Worm (Caenorhabditis elegans) whole organism, L4/young adult: Measurements from ENCODE around the gene dhs-25.

Experiments used
- W03F9.2 ChIP-seq: fragments of 150-350 bp; optimal IDR thresholded peaks from 2 replicates; lab custom pipeline; 2014; ENCODE audit warnings: missing biosample characterization, missing genetic modification characterization
- dao-5 ChIP-seq: sonication (generic microtip); optimal IDR thresholded peaks from 2 replicates; lab custom pipeline; 2016; ENCODE audit warnings: missing genotype, missing genetic modification characterization, moderate library complexity, missing compliant biosample characterization
- him-1 ChIP-seq: sonication (generic microtip); optimal IDR thresholded peaks from 2 replicates; lab custom pipeline; 2016; ENCODE audit warnings: missing genotype, missing genetic modification reagents, missing genetic modification characterization, missing compliant biosample characterization

dhs-25 gene

ce11 chrX:1454385-1454784 is 31.9 kb upstream of the dhs-25 start:
- TF ChIP-seq dao-5 (tag; lab: Kevin White, UChicago) (peak; percentile 11), W03F9.2 (tag; lab: Kevin White, UChicago) (peak; percentile 30), him-1 (tag; lab: Kevin White, UChicago) (peak; percentile 56)

- TF ChIP-seq dao-5 (tag; lab: Kevin White, UChicago): no peak
- TF ChIP-seq him-1 (tag; lab: Kevin White, UChicago): no peak
- TF ChIP-seq W03F9.2 (tag; lab: Kevin White, UChicago): peak; percentile 27
These were observed 29.8 kb upstream of the dhs-25 start for ce11 chrX:1456350-1457080.

- TF ChIP-seq W03F9.2 (tag; lab: Kevin White, UChicago) (no peak), dao-5 (tag; lab: Kevin White, UChicago) (no peak), him-1 (tag; lab: Kevin White, UChicago) (no peak)
These were observed 27.5 kb upstream of the dhs-25 start, which contains the start of gene D1005.2 for ce11 chrX:1458793-1459192. TSS of gene D1005.2 (plus strand) at chrX:1459022.

- TF ChIP-seq dao-5 (tag; lab: Kevin White, UChicago) (no peak), W03F9.2 (tag; lab: Kevin White, UChicago) (no peak), him-1 (tag; lab: Kevin White, UChicago) (no peak)
These were observed 26.6 kb upstream of the dhs-25 start for ce11 chrX:1459756-1460155.

ce11 chrX:1464699-1465098 is 21.6 kb upstream of the dhs-25 start, which contains the start of gene D1005.6:
TSS of gene D1005.6 (minus strand) at chrX:1464799.
- TF ChIP-seq him-1 (tag; lab: Kevin White, UChicago): no peak

ce11 chrX:1468057-1468456 is 18.3 kb upstream of the dhs-25 start:
- TF ChIP-seq him-1 (tag; lab: Kevin White, UChicago) (no peak), dao-5 (tag; lab: Kevin White, UChicago) (no peak), W03F9.2 (tag; lab: Kevin White, UChicago) (no peak)

- TF ChIP-seq him-1 (tag; lab: Kevin White, UChicago) (no peak), W03F9.2 (tag; lab: Kevin White, UChicago) (no peak)
These were observed 15.1 kb upstream of the dhs-25 start for ce11 chrX:1471232-1471631.

ce11 chrX:1472880-1473279 is 13.5 kb upstream of the dhs-25 start, which contains the start of gene D1005.5:
TSS of gene D1005.5 (minus strand) at chrX:1472980.
- TF ChIP-seq dao-5 (tag; lab: Kevin White, UChicago) (no peak), W03F9.2 (tag; lab: Kevin White, UChicago) (no peak), him-1 (tag; lab: Kevin White, UChicago) (no peak)

ce11 chrX:1473794-1474193 is 12.5 kb upstream of the dhs-25 start:
- TF ChIP-seq dao-5 (tag; lab: Kevin White, UChicago) (no peak), him-1 (tag; lab: Kevin White, UChicago) (no peak), W03F9.2 (tag; lab: Kevin White, UChicago) (no peak)

- TF ChIP-seq dao-5 (tag; lab: Kevin White, UChicago) (no peak), W03F9.2 (tag; lab: Kevin White, UChicago) (no peak), him-1 (tag; lab: Kevin White, UChicago) (no peak)
These were observed 10.3 kb upstream of the dhs-25 start for ce11 chrX:1476005-1476404.

ce11 chrX:1477932-1478331 is 8.4 kb upstream of the dhs-25 start:
- TF ChIP-seq dao-5 (tag; lab: Kevin White, UChicago) (no peak), W03F9.2 (tag; lab: Kevin White, UChicago) (no peak), him-1 (tag; lab: Kevin White, UChicago) (no peak)

ce11 chrX:1478569-1478968 is 7.8 kb upstream of the dhs-25 start:
- TF ChIP-seq W03F9.2 (tag; lab: Kevin White, UChicago) (no peak), him-1 (tag; lab: Kevin White, UChicago) (no peak), dao-5 (tag; lab: Kevin White, UChicago) (no peak)

ce11 chrX:1479190-1479589 is 7.1 kb upstream of the dhs-25 start, which contains the start of gene acly-1:
TSS of gene acly-1 (plus strand) at chrX:1479542.
- TF ChIP-seq W03F9.2 (tag; lab: Kevin White, UChicago): no peak
- TF ChIP-seq dao-5 (tag; lab: Kevin White, UChicago): no peak
- no peak for TF ChIP-seq him-1 (tag; lab: Kevin White, UChicago)

ce11 chrX:1479637-1480036 is 6.7 kb upstream of the dhs-25 start:
- TF ChIP-seq dao-5 (tag; lab: Kevin White, UChicago) (no peak), W03F9.2 (tag; lab: Kevin White, UChicago) (no peak), him-1 (tag; lab: Kevin White, UChicago) (no peak)
